Worm (Caenorhabditis elegans) whole organism, late embryonic: ENCODE results near the gene F47H4.2.

ENCODE experiments used
- C08G9.2 ChIP-seq: sonication (generic microtip); optimal IDR thresholded peaks from 2 replicates; lab custom pipeline; 2016; ENCODE audit warnings: mild to moderate bottlenecking, missing genetic modification characterization, moderate library complexity, missing compliant biosample characterization
- F13H6.1 ChIP-seq: sonication (generic microtip); optimal IDR thresholded peaks from 2 replicates; lab custom pipeline; 2016; ENCODE audit warnings: missing genetic modification characterization, missing compliant biosample characterization
- K02D7.2 ChIP-seq: sonication (generic microtip); optimal IDR thresholded peaks from 2 replicates; lab custom pipeline; 2017; ENCODE audit warnings: mild to moderate bottlenecking, missing genetic modification characterization, missing compliant biosample characterization
- K09A11.1 ChIP-seq: sonication (generic microtip); optimal IDR thresholded peaks from 2 replicates; lab custom pipeline; 2017; ENCODE audit warnings: antibody characterized with exemption, mild to moderate bottlenecking, missing genetic modification characterization, missing compliant biosample characterization; ENCODE audit not compliant: insufficient read depth
- T23F11.4 ChIP-seq: fragments of 200-800 bp; sonication (Bioruptor generic); optimal IDR thresholded peaks from 2 replicates; lab custom pipeline; 2018; ENCODE audit warnings: mild to moderate bottlenecking, missing genetic modification characterization, missing compliant biosample characterization
- Y22D7AL.16 ChIP-seq: sonication (generic microtip); optimal IDR thresholded peaks from 2 replicates; lab custom pipeline; 2016; ENCODE audit warnings: missing genetic modification characterization, missing compliant biosample characterization
- ceh-14 ChIP-seq: sonication (generic microtip); optimal IDR thresholded peaks from 2 replicates; lab custom pipeline; 2016; ENCODE audit warnings: missing genotype, missing genetic modification characterization, missing compliant biosample characterization
- ceh-18 ChIP-seq: sonication (generic microtip); optimal IDR thresholded peaks from 2 replicates; lab custom pipeline; 2016; ENCODE audit warnings: missing genetic modification characterization, missing compliant biosample characterization
- ceh-30 ChIP-seq: fragments of 150-350 bp; optimal IDR thresholded peaks from 2 replicates; lab custom pipeline; 2014; ENCODE audit warnings: missing biosample characterization, missing genetic modification characterization
- ceh-31 ChIP-seq: sonication (generic microtip); optimal IDR thresholded peaks from 2 replicates; lab custom pipeline; 2016; ENCODE audit warnings: missing genetic modification characterization, missing compliant biosample characterization
- ceh-9 ChIP-seq: sonication (generic microtip); optimal IDR thresholded peaks from 2 replicates; lab custom pipeline; 2016; ENCODE audit warnings: mild to moderate bottlenecking, missing genetic modification characterization, inconsistent platforms, missing compliant biosample characterization
- che-1 ChIP-seq: sonication (generic microtip); optimal IDR thresholded peaks from 2 replicates; lab custom pipeline; 2016; ENCODE audit warnings: mild to moderate bottlenecking, missing genetic modification characterization, missing compliant biosample characterization
- dmd-4 ChIP-seq: sonication (generic microtip); optimal IDR thresholded peaks from 2 replicates; lab custom pipeline; 2016; ENCODE audit warnings: borderline replicate concordance, missing genetic modification characterization, missing compliant biosample characterization
- elt-2 ChIP-seq: sonication (generic microtip); optimal IDR thresholded peaks from 2 replicates; lab custom pipeline; 2016; ENCODE audit warnings: missing genetic modification reagents, missing genetic modification characterization, missing compliant biosample characterization
- ets-4 ChIP-seq: sonication (generic microtip); optimal IDR thresholded peaks from 2 replicates; lab custom pipeline; 2016; ENCODE audit warnings: missing genetic modification characterization, missing compliant biosample characterization
- eyg-1 ChIP-seq: sonication (generic microtip); optimal IDR thresholded peaks from 2 replicates; lab custom pipeline; 2016; ENCODE audit warnings: missing genotype, missing genetic modification characterization, missing compliant biosample characterization
- fkh-10 ChIP-seq: fragments of 150-350 bp; optimal IDR thresholded peaks from 2 replicates; lab custom pipeline; 2014; ENCODE audit warnings: missing biosample characterization, missing genetic modification reagents, missing genetic modification characterization
- hlh-30 ChIP-seq: sonication (generic microtip); optimal IDR thresholded peaks from 2 replicates; lab custom pipeline; 2017; ENCODE audit warnings: antibody characterized with exemption, missing genetic modification characterization, missing compliant biosample characterization; ENCODE audit not compliant: insufficient read depth
- hlh-6 ChIP-seq: sonication (generic microtip); optimal IDR thresholded peaks from 2 replicates; lab custom pipeline; 2016; ENCODE audit warnings: missing genotype, missing genetic modification characterization, missing compliant biosample characterization
- lim-6 ChIP-seq: sonication (generic microtip); optimal IDR thresholded peaks from 2 replicates; lab custom pipeline; 2016; ENCODE audit warnings: missing genetic modification characterization, missing compliant biosample characterization
- lin-11 ChIP-seq: fragments of 200-800 bp; sonication (Bioruptor generic); optimal IDR thresholded peaks from 2 replicates; lab custom pipeline; 2018; ENCODE audit warnings: mild to moderate bottlenecking, missing genetic modification characterization, missing compliant biosample characterization
- madf-2 ChIP-seq: sonication (generic microtip); optimal IDR thresholded peaks from 2 replicates; lab custom pipeline; 2017; ENCODE audit warnings: missing genetic modification characterization, missing compliant biosample characterization
- mec-3 ChIP-seq: sonication (generic microtip); optimal IDR thresholded peaks from 2 replicates; lab custom pipeline; 2016; ENCODE audit warnings: borderline replicate concordance, missing genetic modification characterization, missing compliant biosample characterization
- nfya-1 ChIP-seq: sonication (generic microtip); optimal IDR thresholded peaks from 2 replicates; lab custom pipeline; 2017; ENCODE audit warnings: missing genetic modification characterization, mild to moderate bottlenecking, missing compliant biosample characterization, antibody characterized with exemption, moderate library complexity
- nhr-232 ChIP-seq: sonication (generic microtip); optimal IDR thresholded peaks from 2 replicates; lab custom pipeline; 2016; ENCODE audit warnings: missing genetic modification characterization, missing compliant biosample characterization
- odd-2 ChIP-seq: sonication (generic microtip); optimal IDR thresholded peaks from 2 replicates; lab custom pipeline; 2017; ENCODE audit warnings: antibody characterized with exemption, mild to moderate bottlenecking, missing genetic modification characterization, missing compliant biosample characterization
- pag-3 ChIP-seq: sonication (generic microtip); optimal IDR thresholded peaks from 2 replicates; lab custom pipeline; 2016; ENCODE audit warnings: missing compliant biosample characterization, missing genetic modification characterization, borderline replicate concordance
- pat-9 ChIP-seq: fragments of 200-800 bp; sonication (Bioruptor generic); optimal IDR thresholded peaks from 2 replicates; lab custom pipeline; 2018; ENCODE audit warnings: mild to moderate bottlenecking, missing genetic modification characterization, moderate library complexity, missing compliant biosample characterization
- pqm-1 ChIP-seq: sonication (generic microtip); optimal IDR thresholded peaks from 2 replicates; lab custom pipeline; 2016; ENCODE audit warnings: missing genetic modification characterization, missing compliant biosample characterization
- rnt-1 ChIP-seq: sonication (generic microtip); optimal IDR thresholded peaks from 2 replicates; lab custom pipeline; 2016; ENCODE audit warnings: missing genetic modification characterization, missing compliant biosample characterization
- sdc-2 ChIP-seq: sonication (generic microtip); optimal IDR thresholded peaks from 2 replicates; lab custom pipeline; 2016; ENCODE audit warnings: missing genotype, missing genetic modification characterization, missing compliant biosample characterization
- sox-2 ChIP-seq: fragments of 200-800 bp; sonication (Bioruptor generic); IDR thresholded peaks from 2 replicates; pipeline ENCODE4 v1.3.6; 2022; ENCODE audit warnings: missing genetic modification reagents, missing genetic modification characterization, missing compliant biosample characterization
- sox-4 ChIP-seq: sonication (generic microtip); optimal IDR thresholded peaks from 2 replicates; lab custom pipeline; 2017; ENCODE audit warnings: mild to moderate bottlenecking, missing genetic modification characterization, inconsistent platforms, missing compliant biosample characterization
- tbx-2 ChIP-seq: sonication (generic microtip); optimal IDR thresholded peaks from 2 replicates; lab custom pipeline; 2016; ENCODE audit warnings: missing genetic modification characterization, missing compliant biosample characterization
- tbx-7 ChIP-seq: sonication (generic microtip); optimal IDR thresholded peaks from 2 replicates; lab custom pipeline; 2016; ENCODE audit warnings: missing genotype, missing genetic modification characterization, missing compliant biosample characterization
- unc-3 ChIP-seq, 2 experiments: fragments of 200-800 bp in 1 of 2; sonication (Bioruptor generic) in 1 of 2; sonication (generic microtip) in 1 of 2; conservative IDR thresholded peaks in 1 of 2; optimal IDR thresholded peaks in 1 of 2; 2 replicates each; pipeline versions ENCODE4 v1.3.6 to Lab custom; 2016 to 2022; ENCODE audit warnings: missing compliant biosample characterization in 2 of 2, missing genetic modification characterization in 2 of 2, missing genetic modification reagents in 1 of 2
- unc-86 ChIP-seq: sonication (generic microtip); optimal IDR thresholded peaks from 2 replicates; lab custom pipeline; 2016; ENCODE audit warnings: missing genetic modification characterization, missing compliant biosample characterization
- ztf-16 ChIP-seq: sonication (generic microtip); optimal IDR thresholded peaks from 2 replicates; lab custom pipeline; 2017; ENCODE audit warnings: missing genetic modification characterization, missing compliant biosample characterization

Gene F47H4.2

DNA sequence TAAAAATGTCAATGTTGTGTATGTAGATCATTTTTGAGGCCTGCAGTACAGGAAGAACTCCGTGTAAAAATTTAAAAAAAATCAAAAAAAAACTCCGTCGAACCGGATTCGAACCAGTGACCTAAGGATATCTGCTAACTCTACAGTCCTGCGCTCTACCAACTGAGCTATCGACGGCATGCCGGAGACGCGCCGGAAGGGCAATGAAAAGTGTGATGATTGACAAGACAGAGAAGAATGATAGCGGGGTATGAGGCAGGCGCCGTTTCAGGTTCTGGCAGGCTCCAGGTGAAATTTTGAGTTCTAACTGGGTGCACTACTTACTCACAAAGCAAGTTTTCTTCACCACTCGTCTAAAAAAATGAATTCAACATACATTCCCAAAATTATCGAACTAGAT, 35.3 kb upstream of the F47H4.2 start, which contains the start of gene srz-58:
TSS of gene srz-58 (plus strand) at position 362 of the 400 bp plus-strand sequence.
- TF ChIP-seq pat-9 (no peak), lin-11 (tag; lab: Kevin White, UChicago) (no peak), C08G9.2 (tag; lab: Kevin White, UChicago) (no peak), ztf-16 (tag; lab: Kevin White, UChicago) (no peak), ceh-9 (no peak)

DNA sequence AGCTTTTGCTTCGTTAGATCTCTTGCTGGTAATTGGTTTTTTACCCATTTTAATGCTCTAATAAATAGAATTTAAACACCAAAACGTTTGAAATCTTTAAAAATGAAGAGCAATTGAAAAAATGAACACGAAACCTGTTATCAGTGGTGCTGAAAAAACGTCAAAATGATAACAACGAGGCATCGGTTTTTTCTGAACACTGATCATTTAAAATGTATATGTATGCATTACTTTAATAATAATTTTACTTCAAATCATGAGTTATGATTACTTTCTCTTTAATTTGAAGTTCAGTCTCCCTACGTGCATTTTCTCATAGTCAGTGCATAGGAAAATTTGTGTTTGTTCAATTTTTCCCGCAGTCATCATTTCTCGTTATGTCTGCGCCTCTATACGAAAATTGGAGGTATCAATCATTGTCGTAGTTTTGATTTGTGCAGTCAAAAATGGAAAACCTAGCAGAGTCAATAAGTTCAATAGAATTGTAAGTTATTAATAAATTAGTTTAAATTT, 30.7 kb upstream of the F47H4.2 start, which contains the start of gene F31E9.3:
TSS of gene F31E9.3 (plus strand) at position 194 of the 513 bp plus-strand sequence.
- TF ChIP-seq hlh-30: no peak
- TF ChIP-seq K02D7.2 (tag; lab: Kevin White, UChicago): no peak
- TF ChIP-seq sox-4 (tag; lab: Kevin White, UChicago): no peak
- no peak for TF ChIP-seq pag-3 (tag; lab: Kevin White, UChicago)
- no peak for TF ChIP-seq ceh-14 (tag; lab: Kevin White, UChicago)
- no peak for TF ChIP-seq F13H6.1 (tag; lab: Kevin White, UChicago)
- TF ChIP-seq C08G9.2 (tag; lab: Kevin White, UChicago): no peak
- TF ChIP-seq lin-11 (tag; lab: Kevin White, UChicago): no peak
- TF ChIP-seq Y22D7AL.16 (tag; lab: Kevin White, UChicago): no peak
- no peak for TF ChIP-seq tbx-7
- TF ChIP-seq ceh-18 (tag; lab: Kevin White, UChicago): no peak

- TF ChIP-seq ceh-30 (no peak), ztf-16 (tag; lab: Kevin White, UChicago) (no peak), nfya-1 (no peak), dmd-4 (no peak), elt-2 (tag; lab: Kevin White, UChicago) (no peak), sox-4 (tag; lab: Kevin White, UChicago) (no peak), sox-2 (GFP tag; lab: Robert Waterston, UW) (no peak), che-1 (tag; lab: Kevin White, UChicago) (no peak), odd-2 (tag; lab: Kevin White, UChicago) (no peak), unc-3 (GFP tag; conservative IDR thresholded peaks at IDR 0.05; lab: Robert Waterston, UW) (no peak), unc-3 (tag; optimal IDR thresholded peaks at IDR 0.05; lab: Kevin White, UChicago) (no peak), unc-86 (tag; lab: Kevin White, UChicago) (no peak)
These were observed 29.2 kb upstream of the F47H4.2 start for ce11 chrV:17323876-17324275.

- TF ChIP-seq pqm-1 (no peak), ceh-31 (tag; lab: Kevin White, UChicago) (no peak), rnt-1 (tag; lab: Kevin White, UChicago) (no peak), madf-2 (tag; lab: Kevin White, UChicago) (no peak), F13H6.1 (tag; lab: Kevin White, UChicago) (no peak), ceh-9 (no peak), fkh-10 (GFP tag; lab: Kevin White, UChicago) (no peak), nfya-1 (no peak), lim-6 (tag; lab: Kevin White, UChicago) (no peak), eyg-1 (tag; lab: Kevin White, UChicago) (no peak), nhr-232 (tag; lab: Kevin White, UChicago) (no peak), tbx-2 (no peak), ets-4 (tag; lab: Kevin White, UChicago) (no peak), mec-3 (no peak), T23F11.4 (no peak), sdc-2 (tag; lab: Kevin White, UChicago) (no peak), hlh-6 (no peak), ztf-16 (tag; lab: Kevin White, UChicago) (no peak), K09A11.1 (tag; lab: Kevin White, UChicago) (no peak)
These were observed 25.3 kb upstream of the F47H4.2 start, which contains the start of gene sdz-16 for ce11 chrV:17327867-17328266. TSS of gene sdz-16 (minus strand) at chrV:17327967.
